Worm (Caenorhabditis elegans) whole organism, L4 larva: ENCODE data around the gene F39B3.3.

ENCODE experiments used
- F26F4.8 ChIP-seq: fragments of 200-800 bp; sonication (Bioruptor generic); conservative IDR thresholded peaks from 2 replicates; pipeline ENCODE4 v1.3.6; 2022; ENCODE audit warnings: missing genetic modification characterization, missing compliant biosample characterization
- R02D3.7 ChIP-seq: fragments of 150-350 bp; sonication (generic microtip); optimal IDR thresholded peaks from 3 replicates; lab custom pipeline; 2014; ENCODE audit warnings: missing biosample characterization, missing genetic modification characterization
- aly-2 ChIP-seq: sonication (generic microtip); optimal IDR thresholded peaks from 2 replicates; lab custom pipeline; 2018; ENCODE audit warnings: missing biosample characterization, missing genetic modification characterization
- fkh-10 ChIP-seq: fragments of 150-350 bp; optimal IDR thresholded peaks from 2 replicates; lab custom pipeline; 2014; ENCODE audit warnings: missing biosample characterization, missing genetic modification reagents, missing genetic modification characterization
- jun-1 ChIP-seq: fragments of 150-350 bp; optimal IDR thresholded peaks from 2 replicates; lab custom pipeline; 2014; ENCODE audit warnings: missing biosample characterization, missing genetic modification reagents, missing genetic modification characterization
- lsy-2 ChIP-seq, 2 experiments: fragments of 150-350 bp in 1 of 2; sonication (generic microtip) in 1 of 2; optimal IDR thresholded peaks; 2 replicates each; lab custom pipeline; 2014 to 2017; ENCODE audit warnings: missing biosample characterization in 2 of 2, missing genetic modification characterization in 2 of 2
- mdt-29 ChIP-seq: fragments of 200-800 bp; sonication (Bioruptor generic); IDR thresholded peaks from 2 replicates; pipeline ENCODE4 v1.3.6; 2022; ENCODE audit warnings: missing genetic modification reagents, missing genetic modification characterization, missing compliant biosample characterization
- nhr-11 ChIP-seq: fragments of 150-350 bp; optimal IDR thresholded peaks from 2 replicates; lab custom pipeline; 2014; ENCODE audit warnings: missing biosample characterization, missing genetic modification characterization
- nhr-76 ChIP-seq: fragments of 150-350 bp; optimal IDR thresholded peaks from 2 replicates; lab custom pipeline; 2014; ENCODE audit warnings: missing biosample characterization, missing genetic modification characterization
- nhr-77 ChIP-seq: fragments of 150-350 bp; optimal IDR thresholded peaks from 2 replicates; lab custom pipeline; 2014; ENCODE audit warnings: missing biosample characterization, missing genetic modification characterization
- php-3 ChIP-seq: fragments of 200-800 bp; sonication (Bioruptor generic); IDR thresholded peaks from 2 replicates; pipeline ENCODE4 v1.3.6; 2022; ENCODE audit warnings: missing genetic modification reagents, missing genetic modification characterization, missing compliant biosample characterization
- unc-130 ChIP-seq: sonication (generic microtip); optimal IDR thresholded peaks from 2 replicates; lab custom pipeline; 2016; ENCODE audit warnings: missing genetic modification reagents, missing genetic modification characterization, missing compliant biosample characterization
- zip-2 ChIP-seq: fragments of 150-350 bp; optimal IDR thresholded peaks from 2 replicates; lab custom pipeline; 2014; ENCODE audit warnings: missing biosample characterization, missing genetic modification characterization

- no peak for TF ChIP-seq unc-130 (GFP tag; lab: Kevin White, UChicago)
- TF ChIP-seq nhr-11 (tag; lab: Kevin White, UChicago) = no peak
- no peak for TF ChIP-seq F26F4.8
- no peak for TF ChIP-seq R02D3.7 (tag; lab: Kevin White, UChicago)
- TF ChIP-seq lsy-2 (tag; optimal IDR thresholded peaks at IDR 0.05; lab: Kevin White, UChicago) = no peak
- no peak for TF ChIP-seq aly-2
- TF ChIP-seq fkh-10 (GFP tag; lab: Kevin White, UChicago) = no peak
- TF ChIP-seq nhr-76 = no peak
- no peak for TF ChIP-seq jun-1
- TF ChIP-seq zip-2 (tag; lab: Kevin White, UChicago) = no peak
- TF ChIP-seq php-3 (GFP tag; lab: Robert Waterston, UW) = no peak
- TF ChIP-seq nhr-77 (tag; lab: Kevin White, UChicago) = no peak
- no peak for TF ChIP-seq mdt-29 (GFP tag; lab: Robert Waterston, UW)
Observed at ce11 chrX:17537568-17537967, 41.3 kb downstream of the F39B3.3 start.
